Fruit fly (Drosophila melanogaster) whole organism, embryonic: ENCODE measurements around the gene CG31974.

Experiments
- Antp ChIP-seq: fragments of 200-800 bp; sonication (Bioruptor generic); optimal IDR thresholded peaks from 3 replicates; lab custom pipeline; 2016; ENCODE audit warnings: missing biosample characterization, missing genetic modification characterization
- Atf3 ChIP-seq: fragments of 200-800 bp; sonication (Bioruptor generic); optimal IDR thresholded peaks from 3 replicates; lab custom pipeline; 2016; ENCODE audit warnings: missing biosample characterization, missing genetic modification characterization
- Bgb ChIP-seq: fragments of 200-800 bp; sonication (Bioruptor generic); IDR thresholded peaks from 2 replicates; pipeline ENCODE4 v1.3.6; 2022; ENCODE audit warnings: missing biosample characterization, missing genetic modification characterization; ENCODE audit not compliant: partially characterized antibody
- CG10209 ChIP-seq: fragments of 200-800 bp; sonication (Bioruptor generic); optimal IDR thresholded peaks from 3 replicates; lab custom pipeline; 2017; ENCODE audit warnings: missing biosample characterization, mild to moderate bottlenecking, missing genetic modification characterization, missing genetic modification reagents
- CG11456 ChIP-seq: fragments of 200-800 bp; sonication (Bioruptor generic); IDR thresholded peaks from 3 replicates; pipeline ENCODE4 v1.3.6; 2022; ENCODE audit warnings: missing biosample characterization, missing genetic modification characterization
- CG12391 ChIP-seq: fragments of 200-800 bp; sonication (Bioruptor generic); optimal IDR thresholded peaks from 3 replicates; lab custom pipeline; 2018; ENCODE audit warnings: missing biosample characterization, mild to moderate bottlenecking, missing genetic modification characterization, moderate library complexity
- CG12942 ChIP-seq: fragments of 200-800 bp; sonication (Bioruptor generic); optimal IDR thresholded peaks from 3 replicates; lab custom pipeline; 2016; ENCODE audit warnings: missing biosample characterization, missing genetic modification characterization
- CG15269 ChIP-seq: fragments of 200-800 bp; sonication (Bioruptor generic); optimal IDR thresholded peaks from 2 replicates; lab custom pipeline; 2018; ENCODE audit warnings: missing biosample characterization, mild to moderate bottlenecking, missing genetic modification characterization, moderate library complexity
- CG15514 ChIP-seq: fragments of 200-800 bp; sonication (Bioruptor generic); optimal IDR thresholded peaks from 3 replicates; lab custom pipeline; 2017; ENCODE audit warnings: missing biosample characterization, missing genetic modification characterization, mild to moderate bottlenecking, moderate library complexity, missing genetic modification reagents
- CG15696 ChIP-seq: fragments of 200-800 bp; sonication (Bioruptor generic); optimal IDR thresholded peaks from 2 replicates; lab custom pipeline; 2019; ENCODE audit warnings: missing biosample characterization, mild to moderate bottlenecking, missing genetic modification characterization, moderate library complexity
- CG1603 ChIP-seq: fragments of 200-800 bp; sonication (Bioruptor generic); optimal IDR thresholded peaks from 2 replicates; lab custom pipeline; 2019; ENCODE audit warnings: missing biosample characterization, mild to moderate bottlenecking, missing genetic modification characterization, moderate library complexity
- CG17361 ChIP-seq: fragments of 200-800 bp; sonication (Bioruptor generic); IDR thresholded peaks from 3 replicates; pipeline ENCODE4 v1.3.6; 2022; ENCODE audit warnings: missing biosample characterization, missing genetic modification characterization
- CG17568 ChIP-seq: fragments of 200-800 bp; sonication (Bioruptor generic); optimal IDR thresholded peaks from 2 replicates; lab custom pipeline; 2018; ENCODE audit warnings: missing biosample characterization, mild to moderate bottlenecking, missing genetic modification characterization, moderate library complexity
- CG2889 ChIP-seq: fragments of 200-800 bp; sonication (Bioruptor generic); IDR thresholded peaks from 3 replicates; pipeline ENCODE4 v1.3.6; 2022; ENCODE audit warnings: missing biosample characterization, missing genetic modification characterization
- CG32532 ChIP-seq: fragments of 200-800 bp; sonication (Bioruptor generic); IDR thresholded peaks from 2 replicates; pipeline ENCODE4 v1.3.6; 2022; ENCODE audit warnings: missing biosample characterization, missing genetic modification characterization
- CG34422 ChIP-seq: fragments of 200-800 bp; sonication (Bioruptor generic); IDR thresholded peaks from 3 replicates; pipeline ENCODE4 v1.3.6; 2022; ENCODE audit warnings: missing biosample characterization, missing genetic modification characterization
- CG42726 ChIP-seq: fragments of 200-800 bp; sonication (Bioruptor generic); IDR thresholded peaks from 2 replicates; pipeline ENCODE4 v1.3.6; 2022; ENCODE audit warnings: missing biosample characterization, missing genetic modification characterization; ENCODE audit not compliant: partially characterized antibody
- CG4328 ChIP-seq: fragments of 200-800 bp; sonication (Bioruptor generic); optimal IDR thresholded peaks from 3 replicates; lab custom pipeline; 2017; ENCODE audit warnings: missing biosample characterization, missing genetic modification reagents, missing genetic modification characterization
- CG6254 ChIP-seq: fragments of 200-800 bp; sonication (Bioruptor generic); optimal IDR thresholded peaks from 3 replicates; lab custom pipeline; 2017; ENCODE audit warnings: mild to moderate bottlenecking, missing biosample characterization, missing genetic modification reagents, missing genetic modification characterization
- CG7839 ChIP-seq: fragments of 200-800 bp; sonication (Bioruptor generic); optimal IDR thresholded peaks from 3 replicates; lab custom pipeline; 2018; ENCODE audit warnings: missing biosample characterization, mild to moderate bottlenecking, missing genetic modification characterization, moderate library complexity
- D19A ChIP-seq: fragments of 200-800 bp; optimal IDR thresholded peaks from 3 replicates; lab custom pipeline; 2019; ENCODE audit warnings: missing biosample characterization, mild to moderate bottlenecking, missing genetic modification characterization, moderate library complexity
- D19B ChIP-seq: fragments of 200-800 bp; sonication (Bioruptor generic); optimal IDR thresholded peaks from 2 replicates; lab custom pipeline; 2017; ENCODE audit warnings: missing biosample characterization, mild to moderate bottlenecking, missing genetic modification characterization
- Dad ChIP-seq: fragments of 200-800 bp; sonication (Bioruptor generic); optimal IDR thresholded peaks from 3 replicates; lab custom pipeline; 2016; ENCODE audit warnings: missing biosample characterization, missing genetic modification characterization
- Deaf1 ChIP-seq: fragments of 200-800 bp; optimal IDR thresholded peaks from 3 replicates; lab custom pipeline; 2019; ENCODE audit warnings: missing biosample characterization, mild to moderate bottlenecking, missing genetic modification characterization, moderate library complexity
- Fer1 ChIP-seq: fragments of 200-800 bp; sonication (Bioruptor generic); optimal IDR thresholded peaks from 2 replicates; lab custom pipeline; 2017; ENCODE audit warnings: missing biosample characterization, mild to moderate bottlenecking, missing genetic modification characterization
- Gug ChIP-seq: fragments of 200-800 bp; sonication (Bioruptor generic); IDR thresholded peaks from 4 replicates; pipeline ENCODE4 v1.3.6; 2022; ENCODE audit warnings: missing biosample characterization, missing genetic modification characterization
- Nf-YC ChIP-seq: fragments of 200-800 bp; optimal IDR thresholded peaks from 3 replicates; lab custom pipeline; 2019; ENCODE audit warnings: missing biosample characterization, mild to moderate bottlenecking, missing genetic modification characterization, moderate library complexity
- Rfx ChIP-seq: fragments of 200-800 bp; sonication (Bioruptor generic); IDR thresholded peaks from 2 replicates; pipeline ENCODE4 v1.3.6; 2022; ENCODE audit warnings: missing biosample characterization, missing genetic modification characterization
- Scr ChIP-seq: fragments of 200-800 bp; sonication (Bioruptor generic); IDR thresholded peaks from 2 replicates; pipeline ENCODE4 v1.3.6; 2022; ENCODE audit warnings: missing biosample characterization, missing genetic modification characterization; ENCODE audit not compliant: partially characterized antibody
- Spps ChIP-seq: fragments of 200-800 bp; sonication (Bioruptor generic); optimal IDR thresholded peaks from 2 replicates; lab custom pipeline; 2018; ENCODE audit warnings: missing biosample characterization, mild to moderate bottlenecking, missing genetic modification characterization
- Taf1 ChIP-seq: fragments of 200-800 bp; sonication (Bioruptor generic); IDR thresholded peaks from 2 replicates; pipeline ENCODE4 v1.3.6; 2022; ENCODE audit warnings: missing biosample characterization, missing genetic modification characterization
- Vsx1 ChIP-seq: fragments of 200-800 bp; sonication (Bioruptor generic); optimal IDR thresholded peaks from 2 replicates; lab custom pipeline; 2017; ENCODE audit warnings: missing biosample characterization, mild to moderate bottlenecking, missing genetic modification characterization, missing genetic modification reagents
- az2 ChIP-seq: fragments of 200-800 bp; sonication (Bioruptor generic); optimal IDR thresholded peaks from 3 replicates; lab custom pipeline; 2016; ENCODE audit warnings: missing biosample characterization, missing genetic modification characterization
- chinmo ChIP-seq: fragments of 200-800 bp; sonication (Bioruptor generic); IDR thresholded peaks from 4 replicates; pipeline ENCODE4 v1.3.6; 2022; ENCODE audit warnings: missing biosample characterization, missing genetic modification characterization; ENCODE audit not compliant: partially characterized antibody
- exex ChIP-seq: fragments of 200-800 bp; sonication (Bioruptor generic); optimal IDR thresholded peaks from 4 replicates; lab custom pipeline; 2018; ENCODE audit warnings: missing biosample characterization, mild to moderate bottlenecking, missing genetic modification characterization, moderate library complexity
- fd64A ChIP-seq: fragments of 200-800 bp; sonication (Bioruptor generic); optimal IDR thresholded peaks from 3 replicates; lab custom pipeline; 2018; ENCODE audit warnings: missing biosample characterization, mild to moderate bottlenecking, missing genetic modification characterization
- gem ChIP-seq: fragments of 200-800 bp; sonication (Bioruptor generic); optimal IDR thresholded peaks from 2 replicates; lab custom pipeline; 2019; ENCODE audit warnings: missing biosample characterization, mild to moderate bottlenecking, missing genetic modification characterization, moderate library complexity
- grau ChIP-seq: fragments of 200-800 bp; optimal IDR thresholded peaks from 3 replicates; lab custom pipeline; 2019; ENCODE audit warnings: missing biosample characterization, mild to moderate bottlenecking, missing genetic modification characterization, moderate library complexity
- hkb ChIP-seq, 2 experiments: fragments of 200-800 bp in 1 of 2; fragments of >200 bp in 1 of 2; sonication (Bioruptor generic) in 1 of 2; IDR thresholded peaks in 1 of 2; optimal IDR thresholded peaks in 1 of 2; 2 replicates each; pipeline versions ENCODE4 v1.3.6 to Lab custom; 2017 to 2022; ENCODE audit warnings: missing biosample characterization in 1 of 2, missing genetic modification characterization in 1 of 2
- lab ChIP-seq: fragments of 200-800 bp; sonication (Bioruptor generic); optimal IDR thresholded peaks from 3 replicates; lab custom pipeline; 2017; ENCODE audit warnings: missing biosample characterization, missing genetic modification characterization, mild to moderate bottlenecking, moderate library complexity, missing genetic modification reagents
- nmo ChIP-seq: fragments of 200-800 bp; sonication (Bioruptor generic); optimal IDR thresholded peaks from 2 replicates; lab custom pipeline; 2018; ENCODE audit warnings: missing biosample characterization, mild to moderate bottlenecking, missing genetic modification characterization, moderate library complexity
- p53 ChIP-seq: fragments of 200-800 bp; sonication (Bioruptor generic); optimal IDR thresholded peaks from 2 replicates; lab custom pipeline; 2016; ENCODE audit warnings: missing biosample characterization, missing genetic modification characterization
- pb ChIP-seq: fragments of 200-800 bp; sonication (Bioruptor generic); optimal IDR thresholded peaks from 3 replicates; lab custom pipeline; 2016; ENCODE audit warnings: missing biosample characterization, missing genetic modification characterization
- sim ChIP-seq: fragments of 200-800 bp; sonication (Bioruptor generic); IDR thresholded peaks from 2 replicates; pipeline ENCODE4 v1.3.6; 2022; ENCODE audit warnings: missing biosample characterization, missing genetic modification characterization
- slou ChIP-seq: fragments of 200-800 bp; sonication (Bioruptor generic); optimal IDR thresholded peaks from 3 replicates; lab custom pipeline; 2016; ENCODE audit warnings: missing biosample characterization, missing genetic modification characterization
- sug ChIP-seq: fragments of 200-800 bp; optimal IDR thresholded peaks from 2 replicates; lab custom pipeline; 2019; ENCODE audit warnings: missing biosample characterization, mild to moderate bottlenecking, missing genetic modification characterization, moderate library complexity
- vvl ChIP-seq: fragments of 200-800 bp; sonication (Bioruptor generic); IDR thresholded peaks from 2 replicates; pipeline ENCODE4 v1.3.6; 2022; ENCODE audit warnings: missing biosample characterization, missing genetic modification characterization

The CG31974 gene

DNA sequence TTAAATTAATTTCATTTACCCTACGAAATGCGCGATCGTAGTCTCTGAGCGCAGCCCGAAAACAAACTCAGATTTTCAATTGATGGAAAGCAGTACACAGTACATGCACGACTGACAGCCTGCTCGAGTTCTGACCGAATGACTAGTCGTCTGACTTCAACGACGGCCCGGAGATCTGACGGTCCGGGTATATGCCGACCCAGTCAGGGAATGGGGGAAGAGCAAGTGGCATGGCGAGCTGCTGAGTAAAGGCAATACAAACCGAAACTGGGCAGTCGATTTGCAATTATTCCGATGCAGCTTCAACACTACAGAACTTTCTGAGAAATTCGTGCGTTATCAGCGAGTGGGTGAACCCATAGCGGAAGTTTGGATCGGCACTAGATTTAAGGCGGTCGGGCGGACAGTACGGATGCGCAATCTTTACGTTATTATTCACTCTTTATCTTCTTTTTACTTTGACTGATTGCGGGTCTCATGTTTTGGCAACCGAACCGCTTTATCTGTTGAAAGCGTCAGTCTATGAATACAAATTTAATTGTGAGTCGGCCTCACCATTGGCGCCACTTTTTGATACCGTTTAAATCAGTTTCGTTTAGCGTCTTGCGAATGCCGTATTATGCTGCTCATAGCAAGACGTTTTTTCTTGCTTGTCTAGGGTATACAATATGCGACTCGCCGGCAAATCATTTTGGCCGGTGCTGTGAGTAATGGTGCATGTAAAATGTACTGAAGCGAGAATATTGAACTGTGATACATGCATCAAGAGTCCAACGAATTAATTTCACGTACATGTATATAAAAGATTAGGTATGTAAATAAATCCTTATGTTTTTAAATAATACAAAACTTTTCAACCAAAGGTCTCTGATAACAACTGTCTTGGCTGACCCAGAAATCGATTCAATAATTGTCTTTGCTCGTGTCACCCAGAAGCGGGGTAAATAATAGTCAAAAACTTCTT lies 22.1 kb downstream of the CG31974 start (continued):
- peak; percentile 31; the same call in 1 of the 3 replicates for TF ChIP-seq CG17361 (GFP tag; lab: Robert Waterston, UW)
- peak; percentile 19 for TF ChIP-seq CG7839 (tag; lab: Kevin White, UChicago)
- peak; percentile 41; the same call in 1 of the 2 replicates for TF ChIP-seq vvl (GFP tag; lab: Robert Waterston, UW)
- no peak for TF ChIP-seq Fer1 (GFP tag; lab: Kevin White, UChicago)
- no peak for TF ChIP-seq CG15514 (GFP tag; lab: Kevin White, UChicago)
- TF ChIP-seq CG12391 (tag; lab: Kevin White, UChicago), result no peak
- TF ChIP-seq Gug (GFP tag; lab: Robert Waterston, UW), result no peak
- TF ChIP-seq CG42726, result no peak
- TF ChIP-seq pb (GFP tag; lab: Kevin White, UChicago), result no peak
- no peak for TF ChIP-seq Taf1 (GFP tag; lab: Robert Waterston, UW)
- no peak for TF ChIP-seq Nf-YC (tag; lab: Kevin White, UChicago)
- peak; percentile 7 for TF ChIP-seq lab (GFP tag; lab: Kevin White, UChicago)
- peak; percentile 46 for TF ChIP-seq Rfx (GFP tag; lab: Robert Waterston, UW)
- TF ChIP-seq CG6254 (GFP tag; lab: Kevin White, UChicago), result peak; percentile 3
- TF ChIP-seq hkb (optimal IDR thresholded peaks at IDR 0.05; lab: Kevin White, UChicago), result no peak
- no peak for TF ChIP-seq hkb (GFP tag; IDR thresholded peaks at IDR 0.05; lab: Robert Waterston, UW)
- TF ChIP-seq chinmo, result 0 out of 4 replicates have a peak, but pooled peaks have one; percentile 51
- TF ChIP-seq D19B (GFP tag; lab: Kevin White, UChicago), result peak; percentile 97
- no peak for TF ChIP-seq Atf3 (GFP tag; lab: Kevin White, UChicago)
- peak; percentile 90 for TF ChIP-seq D19A (tag; lab: Kevin White, UChicago)
- no peak for TF ChIP-seq Spps
- no peak for TF ChIP-seq az2 (GFP tag; lab: Kevin White, UChicago)
- no peak for TF ChIP-seq Scr (GFP tag; lab: Robert Waterston, UW)
- TF ChIP-seq CG15696 (tag; lab: Kevin White, UChicago), result no peak
- no peak for TF ChIP-seq CG12942
- TF ChIP-seq CG17568 (GFP tag; lab: Kevin White, UChicago), result peak; percentile 2
- no peak for TF ChIP-seq Dad
- TF ChIP-seq CG4328 (GFP tag; lab: Kevin White, UChicago), result no peak
- TF ChIP-seq slou (GFP tag; lab: Kevin White, UChicago), result no peak
- TF ChIP-seq fd64A, result no peak
- TF ChIP-seq CG10209 (GFP tag; lab: Kevin White, UChicago), result peak; percentile 12
- no peak for TF ChIP-seq p53
- TF ChIP-seq CG15269 (tag; lab: Kevin White, UChicago), result peak; percentile 7
- TF ChIP-seq grau, result peak; percentile 11
- peak; percentile 3 for TF ChIP-seq CG1603 (tag; lab: Kevin White, UChicago)
- TF ChIP-seq CG34422 (GFP tag; lab: Robert Waterston, UW), result 0 out of 3 replicates have a peak, but pooled peaks have one; percentile 9
- TF ChIP-seq Deaf1 (tag; lab: Kevin White, UChicago), result peak; percentile 58
- TF ChIP-seq Vsx1, result no peak
- no peak for TF ChIP-seq CG2889 (GFP tag; lab: Robert Waterston, UW)
- peak; percentile 26 for TF ChIP-seq gem (tag; lab: Kevin White, UChicago)
- 0 out of 3 replicates have a peak, but pooled peaks have one; percentile 11 for TF ChIP-seq CG11456 (GFP tag; lab: Robert Waterston, UW)
- TF ChIP-seq sim (GFP tag; lab: Robert Waterston, UW), result no peak
- TF ChIP-seq exex, result peak; percentile 23
- peak; percentile 61 for TF ChIP-seq sug (tag; lab: Kevin White, UChicago)
- TF ChIP-seq nmo, result no peak
- peak; percentile 7; the same call in 1 of the 2 replicates for TF ChIP-seq CG32532 (GFP tag; lab: Robert Waterston, UW)
- TF ChIP-seq Bgb (GFP tag; lab: Robert Waterston, UW), result no peak
- peak; percentile 17 for TF ChIP-seq Antp (GFP tag; lab: Kevin White, UChicago)
